Worm (Caenorhabditis elegans) whole organism, mixed stage, embryonic: ENCODE measurements around the gene ZK180.8.

Source experiments
- ceh-43 ChIP-seq: fragments of 200-800 bp; sonication (Bioruptor generic); optimal IDR thresholded peaks from 2 replicates; lab custom pipeline; 2018; ENCODE audit warnings: mild to moderate bottlenecking, missing genetic modification characterization, moderate library complexity, missing compliant biosample characterization
- ceh-83 ChIP-seq: fragments of 200-800 bp; sonication (Bioruptor generic); optimal IDR thresholded peaks from 2 replicates; lab custom pipeline; 2018; ENCODE audit warnings: mild to moderate bottlenecking, missing genetic modification characterization, missing compliant biosample characterization
- drap-1 ChIP-seq: fragments of 200-800 bp; sonication (Bioruptor generic); optimal IDR thresholded peaks from 3 replicates; lab custom pipeline; 2018; ENCODE audit warnings: mild to moderate bottlenecking, missing genetic modification characterization, missing compliant biosample characterization
- lsy-2 ChIP-seq: fragments of 150-350 bp; optimal IDR thresholded peaks from 2 replicates; lab custom pipeline; 2014; ENCODE audit warnings: missing biosample characterization, missing genetic modification characterization
- mab-5 ChIP-seq: fragments of 150-350 bp; optimal IDR thresholded peaks from 2 replicates; lab custom pipeline; 2014; ENCODE audit warnings: missing biosample characterization, missing genetic modification characterization
- nhr-12 ChIP-seq: fragments of 150-350 bp; optimal IDR thresholded peaks from 2 replicates; lab custom pipeline; 2014; ENCODE audit warnings: missing biosample characterization, missing genetic modification characterization
- nhr-2 ChIP-seq: fragments of 150-350 bp; optimal IDR thresholded peaks from 2 replicates; lab custom pipeline; 2014; ENCODE audit warnings: missing biosample characterization, missing genetic modification characterization
- pha-4 ChIP-seq: fragments of 150-350 bp; optimal IDR thresholded peaks from 2 replicates; lab custom pipeline; 2018; ENCODE audit warnings: missing biosample characterization, missing genetic modification reagents, missing genetic modification characterization
- ztf-11 ChIP-seq: fragments of 150-350 bp; optimal IDR thresholded peaks from 2 replicates; lab custom pipeline; 2014; ENCODE audit warnings: missing biosample characterization, missing genetic modification characterization

ce11 chrIV:4506637-4507036 is 4.9 kb downstream of the ZK180.8 start, which contains the start of gene gbb-2:
- TF ChIP-seq drap-1 (GFP tag; lab: Kevin White, UChicago) = no peak
- TF ChIP-seq mab-5 (tag; lab: Kevin White, UChicago) = no peak
- no peak for TF ChIP-seq ztf-11 (tag; lab: Kevin White, UChicago)
- TF ChIP-seq ceh-43 (GFP tag; lab: Kevin White, UChicago) = no peak
- no peak for TF ChIP-seq ceh-83 (GFP tag; lab: Kevin White, UChicago)
- TF ChIP-seq nhr-12 (tag; lab: Kevin White, UChicago) = no peak
- no peak for TF ChIP-seq lsy-2
- no peak for TF ChIP-seq pha-4
- no peak for TF ChIP-seq nhr-2 (tag; lab: Kevin White, UChicago)
